Worm (Caenorhabditis elegans) whole organism, early embryonic: Measurements from ENCODE around the gene W03F9.4.

ENCODE experiments used
- B0310.2 ChIP-seq: sonication (generic microtip); optimal IDR thresholded peaks from 2 replicates; lab custom pipeline; 2016; ENCODE audit warnings: mild to moderate bottlenecking, missing genetic modification characterization, missing compliant biosample characterization
- F13C5.2 ChIP-seq: sonication (generic microtip); optimal IDR thresholded peaks from 2 replicates; lab custom pipeline; 2017; ENCODE audit warnings: mild to moderate bottlenecking, missing genetic modification characterization, inconsistent platforms, missing compliant biosample characterization
- aly-1 ChIP-seq: sonication (generic microtip); optimal IDR thresholded peaks from 2 replicates; lab custom pipeline; 2016; ENCODE audit warnings: missing genetic modification characterization, missing compliant biosample characterization
- ama-1 ChIP-seq: fragments of 150-350 bp; optimal IDR thresholded peaks from 2 replicates; lab custom pipeline; 2014
- ceh-13 ChIP-seq: fragments of 200-800 bp; sonication (Bioruptor generic); optimal IDR thresholded peaks from 2 replicates; lab custom pipeline; 2018; ENCODE audit warnings: mild to moderate bottlenecking, missing genetic modification characterization, missing compliant biosample characterization
- ceh-36 ChIP-seq: sonication (generic microtip); optimal IDR thresholded peaks from 2 replicates; lab custom pipeline; 2016; ENCODE audit warnings: missing genetic modification characterization, inconsistent platforms, missing compliant biosample characterization
- ets-7 ChIP-seq: sonication (generic microtip); optimal IDR thresholded peaks from 2 replicates; lab custom pipeline; 2016; ENCODE audit warnings: missing genotype, missing genetic modification characterization, missing compliant biosample characterization
- flt-1 ChIP-seq: fragments of 200-800 bp; sonication (Bioruptor generic); IDR thresholded peaks from 2 replicates; pipeline ENCODE4 v1.3.6; 2022; ENCODE audit warnings: missing genetic modification characterization, missing compliant biosample characterization
- hmbx-1 ChIP-seq: sonication (generic microtip); optimal IDR thresholded peaks from 2 replicates; lab custom pipeline; 2016; ENCODE audit warnings: mild to moderate bottlenecking, missing genetic modification characterization, missing compliant biosample characterization
- hmg-4 ChIP-seq: fragments of 200-800 bp; sonication (Bioruptor generic); optimal IDR thresholded peaks from 2 replicates; lab custom pipeline; 2018; ENCODE audit warnings: mild to moderate bottlenecking, missing genetic modification characterization, missing compliant biosample characterization
- hnd-1 ChIP-seq: sonication (generic microtip); optimal IDR thresholded peaks from 2 replicates; lab custom pipeline; 2016; ENCODE audit warnings: missing genetic modification characterization, missing compliant biosample characterization
- pes-1 ChIP-seq: fragments of 200-800 bp; sonication (Bioruptor generic); IDR thresholded peaks from 2 replicates; pipeline ENCODE4 v1.3.6; 2022; ENCODE audit warnings: missing genetic modification reagents, missing genetic modification characterization, missing compliant biosample characterization
- scrt-1 ChIP-seq: fragments of 200-800 bp; sonication (Bioruptor generic); IDR thresholded peaks from 2 replicates; pipeline ENCODE4 v1.3.6; 2022; ENCODE audit warnings: missing genetic modification characterization, missing compliant biosample characterization
- sea-1 ChIP-seq: fragments of 200-800 bp; sonication (Bioruptor generic); conservative IDR thresholded peaks from 2 replicates; pipeline ENCODE4 v1.3.6; 2022; ENCODE audit warnings: missing genetic modification characterization, missing compliant biosample characterization
- tbx-11 ChIP-seq: fragments of 200-800 bp; sonication (Bioruptor generic); IDR thresholded peaks from 2 replicates; pipeline ENCODE4 v1.3.6; 2022; ENCODE audit warnings: missing genetic modification characterization, missing compliant biosample characterization
- tbx-37 ChIP-seq: fragments of 200-800 bp; sonication (Bioruptor generic); conservative IDR thresholded peaks from 2 replicates; pipeline ENCODE4 v1.3.6; 2022; ENCODE audit warnings: missing genetic modification reagents, missing genetic modification characterization, missing compliant biosample characterization
- tra-4 ChIP-seq: sonication (generic microtip); optimal IDR thresholded peaks from 2 replicates; lab custom pipeline; 2017; ENCODE audit warnings: missing genetic modification characterization, missing compliant biosample characterization

The W03F9.4 gene

DNA sequence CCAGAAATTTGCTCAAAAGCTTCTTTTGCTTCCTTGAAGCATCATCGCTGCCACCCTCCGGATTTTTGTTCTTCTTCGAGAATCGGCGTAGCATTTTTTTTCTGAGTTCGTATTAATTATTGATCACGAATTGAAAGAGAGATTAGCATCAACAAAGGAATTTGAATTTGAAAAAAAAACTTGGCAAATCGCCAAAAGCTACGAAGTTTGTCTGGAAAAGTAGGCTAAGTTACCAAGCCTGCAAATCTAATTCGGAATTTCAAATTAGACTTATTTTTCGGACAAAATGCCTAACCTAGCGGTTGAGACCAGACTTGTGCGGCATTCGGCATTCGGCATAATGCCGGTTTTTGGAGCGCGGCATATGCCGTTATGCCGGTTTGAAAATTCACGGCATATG lies 20.9 kb upstream of the W03F9.4 start, which contains the start of gene cfap-36:
cfap-36 (minus strand) TSS at position 101 of the 400 bp plus-strand sequence.
- TF ChIP-seq scrt-1 (GFP tag; lab: Robert Waterston, UW) (no peak), ama-1 (lab: Kevin White, UChicago) (no peak), flt-1 (GFP tag; lab: Robert Waterston, UW) (no peak), aly-1 (tag; lab: Kevin White, UChicago) (no peak), ceh-36 (tag; lab: Kevin White, UChicago) (no peak), hnd-1 (tag; lab: Kevin White, UChicago) (no peak), tbx-11 (GFP tag; lab: Robert Waterston, UW) (no peak), hmg-4 (GFP tag; lab: Kevin White, UChicago) (no peak), tra-4 (tag; lab: Kevin White, UChicago) (no peak), pes-1 (GFP tag; lab: Robert Waterston, UW) (no peak), hmbx-1 (tag; lab: Kevin White, UChicago) (no peak), ets-7 (no peak), F13C5.2 (tag; lab: Kevin White, UChicago) (no peak), B0310.2 (no peak)

DNA sequence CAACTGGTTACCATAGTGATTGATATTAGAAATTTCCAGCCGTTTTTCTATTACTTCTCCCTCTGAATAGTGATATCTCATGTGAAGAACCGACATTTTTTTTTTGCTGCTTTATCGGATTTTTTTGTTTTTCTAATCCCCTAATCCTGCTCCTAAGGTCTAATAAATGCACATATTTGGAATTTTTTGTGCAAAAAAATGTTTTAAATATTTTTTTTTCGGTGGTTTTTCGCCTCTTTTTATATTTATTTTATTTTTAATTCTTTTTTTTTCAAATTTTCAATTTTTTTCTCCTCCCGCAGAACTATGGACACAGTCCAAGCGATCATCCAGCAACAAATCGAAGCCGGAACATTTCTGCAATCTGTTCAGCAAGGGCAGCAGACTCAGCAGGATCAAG lies 15.5 kb upstream of the W03F9.4 start, which contains the start of gene Y108G3AL.2:
Y108G3AL.2 (plus strand) TSS at position 301 of the 400 bp plus-strand sequence.
- no peak for TF ChIP-seq tra-4 (tag; lab: Kevin White, UChicago)
- TF ChIP-seq ceh-36 (tag; lab: Kevin White, UChicago): peak; percentile 14

DNA sequence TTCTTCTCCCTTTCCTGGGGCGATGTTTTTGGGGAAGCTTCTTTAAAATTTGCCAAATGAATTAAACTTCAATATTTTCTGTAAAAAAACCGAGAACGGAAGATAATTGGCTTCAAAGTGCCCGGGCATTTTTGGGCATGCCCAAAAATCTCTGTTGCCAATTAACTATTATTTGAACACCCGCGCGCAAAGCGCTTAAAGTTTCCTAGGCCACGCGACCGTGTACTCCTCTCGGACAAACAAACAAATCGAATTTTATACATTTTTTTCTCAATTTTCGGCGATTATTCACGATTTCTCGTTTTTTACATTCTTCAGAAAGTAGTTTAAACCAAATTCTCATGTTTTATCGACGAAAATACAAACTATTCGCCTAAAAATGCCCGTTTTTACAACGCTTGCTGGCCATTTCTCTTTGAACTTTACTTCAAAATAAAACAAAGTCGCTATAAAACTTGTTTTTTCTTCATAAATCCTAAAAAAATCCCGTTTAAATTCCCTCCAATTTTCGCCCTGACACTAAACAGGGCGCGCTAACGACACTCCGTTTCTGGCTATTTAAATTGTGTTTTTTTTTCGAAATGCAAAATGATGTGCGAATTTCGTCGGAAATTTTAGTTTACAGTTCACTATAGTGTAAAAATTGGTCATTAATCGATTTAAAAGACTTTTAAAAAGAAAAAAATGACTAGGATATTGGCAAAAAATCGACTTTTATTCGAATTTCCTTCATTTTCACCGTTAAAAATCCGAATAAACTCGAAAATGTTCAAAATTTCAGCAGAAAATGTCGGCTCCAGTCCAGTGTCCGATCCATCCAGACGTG lies 5.1 kb upstream of the W03F9.4 start, which contains the start of gene ttb-1:
ttb-1 (plus strand) TSS at position 776 of the 826 bp plus-strand sequence.
- TF ChIP-seq hnd-1 (tag; lab: Kevin White, UChicago) (no peak), ama-1 (lab: Kevin White, UChicago) (no peak), pes-1 (GFP tag; lab: Robert Waterston, UW) (peak; percentile 68), tra-4 (tag; lab: Kevin White, UChicago) (no peak), aly-1 (tag; lab: Kevin White, UChicago) (no peak), scrt-1 (GFP tag; lab: Robert Waterston, UW) (no peak), ceh-13 (no peak), flt-1 (GFP tag; lab: Robert Waterston, UW) (no peak), sea-1 (GFP tag; lab: Robert Waterston, UW) (0 out of 2 replicates have a peak, but pooled peaks have one; percentile 19), F13C5.2 (tag; lab: Kevin White, UChicago) (no peak), hmg-4 (GFP tag; lab: Kevin White, UChicago) (no peak), tbx-37 (GFP tag; lab: Robert Waterston, UW) (peak; percentile 53), ceh-36 (tag; lab: Kevin White, UChicago) (no peak), hmbx-1 (tag; lab: Kevin White, UChicago) (no peak), tbx-11 (GFP tag; lab: Robert Waterston, UW) (no peak), ets-7 (no peak), B0310.2 (no peak)

DNA sequence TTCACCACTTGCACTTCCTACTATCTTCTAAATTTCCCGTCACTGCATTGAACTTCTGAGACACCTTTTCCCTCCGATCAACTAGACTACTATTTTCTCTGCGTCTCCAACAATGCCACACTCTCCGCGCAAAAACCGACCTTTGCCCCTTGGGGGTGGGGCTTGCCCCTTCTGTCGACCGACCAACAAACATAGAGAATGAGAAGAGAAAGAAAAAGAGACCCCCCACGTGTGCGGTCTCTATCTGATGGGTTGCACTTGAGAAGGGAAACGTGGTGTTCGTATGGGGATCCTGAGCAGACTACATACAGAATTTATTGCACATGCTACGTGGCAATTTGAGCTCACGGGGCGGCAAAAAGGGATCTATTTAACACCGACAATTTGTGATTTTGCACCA lies 4.0 kb upstream of the W03F9.4 start:
- no peak for TF ChIP-seq tra-4 (tag; lab: Kevin White, UChicago)
- TF ChIP-seq scrt-1 (GFP tag; lab: Robert Waterston, UW): peak; percentile 61; the same call in 1 of the 2 replicates
- peak; percentile 45 for TF ChIP-seq aly-1 (tag; lab: Kevin White, UChicago)
- TF ChIP-seq pes-1 (GFP tag; lab: Robert Waterston, UW): peak; percentile 30; the same call in 1 of the 2 replicates
- peak; percentile 80 for TF ChIP-seq hmg-4 (GFP tag; lab: Kevin White, UChicago)
- peak; percentile 41; the same call in 1 of the 2 replicates for TF ChIP-seq tbx-11 (GFP tag; lab: Robert Waterston, UW)

DNA sequence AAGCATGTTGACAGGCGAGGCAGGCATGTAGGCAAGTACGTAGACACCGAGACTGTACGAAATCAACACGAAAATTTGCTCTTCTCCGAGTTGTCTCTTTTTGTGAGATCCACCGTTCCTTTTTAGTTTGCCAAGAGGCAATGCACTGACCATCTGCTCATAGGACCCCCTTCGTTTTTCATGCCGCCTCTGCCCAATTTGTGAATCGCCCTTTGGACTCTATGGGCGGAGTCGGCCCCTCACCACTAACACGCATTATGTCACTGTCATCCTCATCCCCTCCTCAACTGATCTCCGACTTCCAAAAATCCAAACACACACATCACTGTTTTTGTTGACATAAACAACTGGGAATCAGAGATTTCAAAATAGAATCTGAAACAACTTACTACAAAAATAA lies 2.7 kb upstream of the W03F9.4 start:
- TF ChIP-seq hmg-4 (GFP tag; lab: Kevin White, UChicago) (peak; percentile 65), aly-1 (tag; lab: Kevin White, UChicago) (peak; percentile 22), pes-1 (GFP tag; lab: Robert Waterston, UW) (no peak)

DNA sequence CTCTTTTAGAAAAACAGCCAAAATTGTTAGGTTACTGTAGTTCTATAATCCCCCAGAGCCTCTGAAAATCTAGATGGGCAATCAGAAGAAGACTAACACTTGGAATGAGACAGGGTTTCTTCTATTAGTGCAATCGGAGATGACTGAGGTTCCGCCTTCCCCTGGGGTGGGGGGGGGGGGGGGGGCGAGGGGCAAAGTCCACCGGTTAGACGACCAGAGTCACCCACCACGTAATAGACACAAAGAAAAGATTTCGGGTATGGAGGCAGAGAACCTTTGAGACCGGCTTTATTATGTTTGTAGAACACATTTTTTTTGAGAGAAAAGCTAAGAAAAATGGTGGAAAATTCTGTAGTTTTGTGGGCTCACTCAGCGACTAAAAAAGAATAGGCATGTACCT lies 968 bp upstream of the W03F9.4 start:
- TF ChIP-seq hmg-4 (GFP tag; lab: Kevin White, UChicago) (peak; percentile 66), F13C5.2 (tag; lab: Kevin White, UChicago) (peak; percentile 14), aly-1 (tag; lab: Kevin White, UChicago) (no peak), pes-1 (GFP tag; lab: Robert Waterston, UW) (peak; percentile 47; the same call in 1 of the 2 replicates), tra-4 (tag; lab: Kevin White, UChicago) (no peak)

DNA sequence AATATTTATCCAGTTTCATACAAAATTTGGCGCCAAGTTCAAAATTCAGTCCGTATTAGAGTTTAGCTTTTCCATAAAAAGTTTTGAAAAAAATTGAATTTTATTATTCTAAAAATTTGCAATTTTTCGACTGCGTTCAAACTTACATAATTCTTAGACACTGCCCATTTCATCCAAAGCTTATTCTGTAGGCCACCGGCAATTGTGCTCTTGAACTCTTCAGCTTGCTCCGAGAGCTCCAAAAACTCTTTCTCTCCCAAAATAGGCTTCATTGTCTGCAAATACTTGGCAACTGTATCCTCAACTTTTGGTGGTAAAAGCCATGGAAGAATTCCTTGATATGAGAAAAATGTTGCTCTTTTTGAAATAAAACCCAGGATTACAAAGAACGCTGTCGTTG lies 1.1 kb downstream of the W03F9.4 start:
- no peak for TF ChIP-seq tbx-11 (GFP tag; lab: Robert Waterston, UW)
- TF ChIP-seq hmg-4 (GFP tag; lab: Kevin White, UChicago): no peak
- no peak for TF ChIP-seq scrt-1 (GFP tag; lab: Robert Waterston, UW)
- no peak for TF ChIP-seq hmbx-1 (tag; lab: Kevin White, UChicago)
- TF ChIP-seq aly-1 (tag; lab: Kevin White, UChicago): no peak
- TF ChIP-seq ets-7: no peak
- TF ChIP-seq tbx-37 (GFP tag; lab: Robert Waterston, UW): no peak
- no peak for TF ChIP-seq flt-1 (GFP tag; lab: Robert Waterston, UW)
- TF ChIP-seq ceh-36 (tag; lab: Kevin White, UChicago): no peak
- TF ChIP-seq tra-4 (tag; lab: Kevin White, UChicago): no peak
- TF ChIP-seq B0310.2: no peak
- no peak for TF ChIP-seq ama-1 (lab: Kevin White, UChicago)
- no peak for TF ChIP-seq F13C5.2 (tag; lab: Kevin White, UChicago)
- TF ChIP-seq sea-1 (GFP tag; lab: Robert Waterston, UW): no peak
